Worm (Caenorhabditis elegans) whole organism, late embryonic: ENCODE measurements around the gene Y102A11A.1.

Experiments
- elt-4 ChIP-seq: sonication (generic microtip); optimal IDR thresholded peaks from 2 replicates; lab custom pipeline; 2016; ENCODE audit warnings: missing genetic modification characterization, missing compliant biosample characterization
- ets-4 ChIP-seq: sonication (generic microtip); optimal IDR thresholded peaks from 2 replicates; lab custom pipeline; 2016; ENCODE audit warnings: missing genetic modification characterization, missing compliant biosample characterization
- pha-4 ChIP-seq: fragments of 150-350 bp; optimal IDR thresholded peaks from 2 replicates; lab custom pipeline; 2018; ENCODE audit warnings: missing biosample characterization, missing genetic modification reagents, missing genetic modification characterization

DNA sequence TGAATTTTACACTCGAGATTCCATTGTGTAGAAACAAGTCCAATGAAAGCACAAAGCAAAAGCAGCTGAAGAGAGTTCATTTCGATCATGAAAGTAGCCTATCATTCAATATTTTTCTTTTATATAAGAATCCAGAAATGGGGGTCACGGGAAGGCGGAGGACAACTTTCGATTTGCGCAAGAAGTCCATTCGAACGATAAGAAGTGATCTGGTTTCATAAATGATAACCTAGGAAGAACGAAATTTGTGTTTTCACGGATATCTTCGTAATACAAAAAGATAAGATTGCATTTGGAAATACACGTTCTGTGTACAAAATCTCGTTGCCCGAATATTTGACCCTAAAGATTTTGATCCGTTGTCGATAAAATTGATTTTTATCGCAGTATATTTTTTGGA, 20.2 kb upstream of the Y102A11A.1 start, which contains the start of gene Y102A11A.5:
- TF ChIP-seq elt-4 (tag; lab: Kevin White, UChicago) (no peak), pha-4 (tag; lab: Kevin White, UChicago) (no peak), ets-4 (tag; lab: Kevin White, UChicago) (no peak)
